Fruit fly (Drosophila melanogaster): ENCODE results near the gene Dna2.

dm6 chrX:10020857-10021256, 10.6 kb downstream of the Dna2 start:
- no peak for TF ChIP-seq Blimp-1 (GFP tag; optimal IDR thresholded peaks at IDR 0.05)
- TF ChIP-seq Smox (GFP tag; optimal IDR thresholded peaks at IDR 0.05), result no peak
- no peak for TF ChIP-seq Sox102F (GFP tag; optimal IDR thresholded peaks at IDR 0.05)
- TF ChIP-seq CG4318 (GFP tag; optimal IDR thresholded peaks at IDR 0.05), result no peak
- no peak for TF ChIP-seq CG15336 (GFP tag; IDR thresholded peaks at IDR 0.05)

Measured in whole organism, prepupa.